Worm (Caenorhabditis elegans): ENCODE data around the gene mdh-1.

ce11 chrV:6498441-6498840, 17.9 kb downstream of the mdh-1 start:
- TF ChIP-seq tbx-37 (GFP tag; conservative IDR thresholded peaks at IDR 0.05): no peak
- no peak for TF ChIP-seq B0310.2 (tag; optimal IDR thresholded peaks at IDR 0.05)
- TF ChIP-seq ama-1 (optimal IDR thresholded peaks at IDR 0.05): no peak
- TF ChIP-seq sea-1 (GFP tag; conservative IDR thresholded peaks at IDR 0.05): no peak
- no peak for TF ChIP-seq F13C5.2 (tag; optimal IDR thresholded peaks at IDR 0.05)
- no peak for TF ChIP-seq aly-1 (tag; optimal IDR thresholded peaks at IDR 0.05)
- no peak for TF ChIP-seq ets-7 (tag; optimal IDR thresholded peaks at IDR 0.05)
- TF ChIP-seq tbx-11 (GFP tag; IDR thresholded peaks at IDR 0.05): no peak

Data from whole organism, early embryonic.